Worm (Caenorhabditis elegans) whole organism, early embryonic: ENCODE measurements around the gene scd-1.

Source experiments
- ama-1 ChIP-seq: fragments of 150-350 bp; optimal IDR thresholded peaks from 2 replicates; lab custom pipeline; 2014
- ceh-13 ChIP-seq: fragments of 200-800 bp; sonication (Bioruptor generic); optimal IDR thresholded peaks from 2 replicates; lab custom pipeline; 2018; ENCODE audit warnings: mild to moderate bottlenecking, missing genetic modification characterization, missing compliant biosample characterization
- sea-1 ChIP-seq: fragments of 200-800 bp; sonication (Bioruptor generic); conservative IDR thresholded peaks from 2 replicates; pipeline ENCODE4 v1.3.6; 2022; ENCODE audit warnings: missing genetic modification characterization, missing compliant biosample characterization
- tra-4 ChIP-seq: sonication (generic microtip); optimal IDR thresholded peaks from 2 replicates; lab custom pipeline; 2017; ENCODE audit warnings: missing genetic modification characterization, missing compliant biosample characterization

ce11 chrX:12517886-12518285 lies 7.7 kb downstream of the scd-1 start:
- TF ChIP-seq ama-1 (lab: Kevin White, UChicago) (no peak), tra-4 (tag; lab: Kevin White, UChicago) (no peak), sea-1 (GFP tag; lab: Robert Waterston, UW) (no peak), ceh-13 (no peak)
